Worm (Caenorhabditis elegans): ENCODE results near the gene F53F4.4.
A peak's percentile ranks its signal among the peaks of the same experiment; 100 is the strongest.

Gene F53F4.4

ce11 chrV:13593083-13593482 is at the start of gene F53F4.4:
Gene F53F4.4 (plus strand): TSS chrV:13593383.
- TF ChIP-seq ceh-44 (GFP tag; IDR thresholded peaks at IDR 0.05), result no peak
- TF ChIP-seq lin-38 (GFP tag; IDR thresholded peaks at IDR 0.05), result peak; percentile 41
- TF ChIP-seq arid-1 (GFP tag; conservative IDR thresholded peaks at IDR 0.05), result no peak
- no peak for TF ChIP-seq ceh-20 (GFP tag; IDR thresholded peaks at IDR 0.05)
- TF ChIP-seq zag-1 (tag; optimal IDR thresholded peaks at IDR 0.05), result no peak
- TF ChIP-seq egl-27 (tag; optimal IDR thresholded peaks at IDR 0.05), result no peak
- no peak for TF ChIP-seq ctbp-1 (GFP tag; IDR thresholded peaks at IDR 0.05)
- no peak for TF ChIP-seq lsy-2 (tag; optimal IDR thresholded peaks at IDR 0.05)
- no peak for TF ChIP-seq F37D6.2 (tag; optimal IDR thresholded peaks at IDR 0.05)
- no peak for TF ChIP-seq F44E2.7 (GFP tag; IDR thresholded peaks at IDR 0.05)
- no peak for TF ChIP-seq Y105C5A.15 (GFP tag; IDR thresholded peaks at IDR 0.05)
- no peak for TF ChIP-seq mep-1 (tag; optimal IDR thresholded peaks at IDR 0.05)
- no peak for TF ChIP-seq lin-13 (GFP tag; optimal IDR thresholded peaks at IDR 0.05)
- TF ChIP-seq unc-62 (GFP tag; optimal IDR thresholded peaks at IDR 0.05 in 1 of 2), result peak in 1 of 2 experiments; percentile 32
- no peak for TF ChIP-seq unc-62 (tag; optimal IDR thresholded peaks at IDR 0.05)
- no peak for TF ChIP-seq T26A8.4 (GFP tag; IDR thresholded peaks at IDR 0.05)
- TF ChIP-seq rbr-2 (tag; optimal IDR thresholded peaks at IDR 0.05), result no peak
- TF ChIP-seq zfp-3 (GFP tag; conservative IDR thresholded peaks at IDR 0.05), result no peak
- TF ChIP-seq lim-7 (GFP tag; IDR thresholded peaks at IDR 0.05), result no peak
- peak; percentile 37 for TF ChIP-seq aha-1 (tag)
- TF ChIP-seq egl-43 (GFP tag; IDR thresholded peaks at IDR 0.05), result peak; percentile 25; the same call in 1 of the 2 replicates
- no peak for TF ChIP-seq nhr-41 (GFP tag; IDR thresholded peaks at IDR 0.05)
- TF ChIP-seq ceh-62 (tag; optimal IDR thresholded peaks at IDR 0.05), result no peak
- TF ChIP-seq unc-130 (GFP tag; optimal IDR thresholded peaks at IDR 0.05), result no peak
- TF ChIP-seq attf-4 (tag; optimal IDR thresholded peaks at IDR 0.05), result no peak

DNA sequence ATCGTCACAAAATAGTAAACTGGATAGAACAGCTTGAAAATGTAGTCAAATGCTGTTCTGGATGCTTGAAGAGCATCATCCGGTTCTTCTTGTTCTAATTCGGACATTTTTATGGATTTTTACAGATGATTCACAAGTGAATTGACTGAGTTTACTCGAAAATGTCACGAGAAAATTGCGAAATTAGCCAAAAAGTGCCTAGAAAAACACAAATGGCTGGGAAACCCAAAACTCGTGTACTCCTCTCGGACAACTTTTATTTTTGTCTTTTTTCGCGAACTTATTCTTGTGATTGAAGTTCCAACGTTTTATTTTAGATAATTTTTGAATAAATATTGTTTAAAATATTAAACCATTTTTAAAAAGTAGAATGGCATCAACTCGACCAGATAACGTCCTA is 41.6 kb upstream of the F53F4.4 start, which contains the start of the genes C56A3.4 and C56A3.5:
Gene C56A3.4, minus strand, starts transcription at position 154 of the 400 bp plus-strand sequence.
Gene C56A3.5, plus strand, starts transcription at position 367 of the 400 bp plus-strand sequence.
- TF ChIP-seq set-16 (GFP tag; IDR thresholded peaks at IDR 0.05), result no peak
- peak; percentile 94 for TF ChIP-seq mes-2 (tag; optimal IDR thresholded peaks at IDR 0.05; ENCODE audit: poor library complexity, severe bottlenecking)
- TF ChIP-seq lim-7 (GFP tag; IDR thresholded peaks at IDR 0.05), result no peak
- peak; percentile 88 for TF ChIP-seq hlh-30 (tag; optimal IDR thresholded peaks at IDR 0.05; ENCODE audit: insufficient read depth)
- TF ChIP-seq D1046.2 (GFP tag; IDR thresholded peaks at IDR 0.05), result no peak
- peak in 1 of 2 experiments; percentile 78 for TF ChIP-seq hif-1 (tag; optimal IDR thresholded peaks at IDR 0.05)
- TF ChIP-seq lin-29 (GFP tag; IDR thresholded peaks at IDR 0.05), result no peak
- no peak for TF ChIP-seq ctbp-1 (GFP tag; IDR thresholded peaks at IDR 0.05)
- no peak for TF ChIP-seq aly-2 (tag; optimal IDR thresholded peaks at IDR 0.05)
- no peak for TF ChIP-seq gei-8 (GFP tag; optimal IDR thresholded peaks at IDR 0.05)
- TF ChIP-seq unc-130 (GFP tag; optimal IDR thresholded peaks at IDR 0.05), result peak; percentile 25
- TF ChIP-seq madf-5 (GFP tag; IDR thresholded peaks at IDR 0.05), result no peak
- TF ChIP-seq zfp-2 (tag; optimal IDR thresholded peaks at IDR 0.05), result no peak
- peak; percentile 74 for TF ChIP-seq aha-1 (tag)
- no peak for TF ChIP-seq unc-39 (tag; optimal IDR thresholded peaks at IDR 0.05)
- TF ChIP-seq nhr-6 (tag; optimal IDR thresholded peaks at IDR 0.05), result peak; percentile 78
- no peak for TF ChIP-seq lin-1 (GFP tag; IDR thresholded peaks at IDR 0.05)
- TF ChIP-seq jun-1 (tag; optimal IDR thresholded peaks at IDR 0.05), result no peak
- TF ChIP-seq dve-1 (tag; optimal IDR thresholded peaks at IDR 0.05; ENCODE audit: insufficient read depth), result peak; percentile 1
- no peak for TF ChIP-seq tag-97 (GFP tag; IDR thresholded peaks at IDR 0.05)
- no peak for TF ChIP-seq F26F4.8 (GFP tag; conservative IDR thresholded peaks at IDR 0.05)
- peak; percentile 57 for TF ChIP-seq lin-38 (GFP tag; IDR thresholded peaks at IDR 0.05)
- TF ChIP-seq nhr-42 (GFP tag; IDR thresholded peaks at IDR 0.05), result no peak; the same call in 1 of the 2 replicates
- TF ChIP-seq sdz-12 (GFP tag; optimal IDR thresholded peaks at IDR 0.05), result no peak
- TF ChIP-seq nhr-48 (tag; optimal IDR thresholded peaks at IDR 0.05), result no peak
- no peak for TF ChIP-seq pha-4 (GFP tag; IDR thresholded peaks at IDR 0.05)
- TF ChIP-seq pha-4 (tag; optimal IDR thresholded peaks at IDR 0.05), result no peak
- no peak for TF ChIP-seq madf-9 (GFP tag; conservative IDR thresholded peaks at IDR 0.05)
- no peak for TF ChIP-seq spr-3 (GFP tag; optimal IDR thresholded peaks at IDR 0.05)
- peak; percentile 49 for TF ChIP-seq mep-1 (tag; optimal IDR thresholded peaks at IDR 0.05)
- peak; percentile 14 for TF ChIP-seq rbr-2 (tag; optimal IDR thresholded peaks at IDR 0.05)
- no peak for TF ChIP-seq lin-13 (GFP tag; optimal IDR thresholded peaks at IDR 0.05)
- TF ChIP-seq attf-4 (tag; optimal IDR thresholded peaks at IDR 0.05), result no peak
- peak; percentile 68 for TF ChIP-seq T20F7.1 (GFP tag; optimal IDR thresholded peaks at IDR 0.05)
- no peak for TF ChIP-seq ceh-28 (tag; optimal IDR thresholded peaks at IDR 0.05)
